Fruit fly (Drosophila melanogaster) S2 (cell line): Measurements from ENCODE around the gene Cyfip.

Experiments used
- CG8478 ChIP-seq: fragments of >200 bp; optimal IDR thresholded peaks from 2 replicates; lab custom pipeline; 2018
- CTCF ChIP-seq, 2 experiments: fragments of >200 bp; optimal IDR thresholded peaks; 2 replicates each; lab custom pipeline; 2018

DNA sequence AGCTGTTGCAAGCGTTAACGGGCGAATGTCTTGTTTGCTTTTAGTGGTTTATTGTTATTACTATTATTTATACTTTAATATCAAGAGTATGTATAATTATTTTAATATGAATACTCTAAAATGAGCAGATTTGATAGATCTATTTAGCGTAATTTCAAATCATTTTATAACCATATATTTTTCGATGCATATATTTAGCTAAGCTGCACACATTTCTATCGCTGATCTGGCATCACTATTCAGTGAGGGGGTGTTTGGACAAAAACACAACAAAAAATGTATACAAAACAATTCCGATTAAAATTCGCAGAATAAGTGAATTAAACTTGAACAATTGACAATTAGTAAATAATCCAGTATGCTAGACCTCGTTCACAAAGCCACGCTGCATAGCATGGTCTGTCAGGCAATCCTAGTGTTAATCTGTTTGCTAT is 17.9 kb downstream of the Cyfip start, which contains the start of the genes Trs33 and Tmtc4:
- TF ChIP-seq CG8478 (lab: Kevin White, UChicago) (no peak), CTCF (optimal IDR thresholded peaks at IDR 0.05; lab: Kevin White, UChicago) (no peak)
